Worm (Caenorhabditis elegans) whole organism, L1 larva: ENCODE data around the gene Y24D9A.7.
A peak's percentile ranks its signal among the peaks of the same experiment; 100 is the strongest.

Experiments
- C16A3.4 ChIP-seq: fragments of 150-350 bp; optimal IDR thresholded peaks from 2 replicates; lab custom pipeline; 2014; ENCODE audit warnings: missing biosample characterization, missing genetic modification characterization
- C34B4.2 ChIP-seq: sonication (generic microtip); optimal IDR thresholded peaks from 2 replicates; lab custom pipeline; 2017; ENCODE audit warnings: mild to moderate bottlenecking, missing genetic modification characterization, missing compliant biosample characterization
- Y116A8C.19 ChIP-seq: sonication (generic microtip); optimal IDR thresholded peaks from 2 replicates; lab custom pipeline; 2016; ENCODE audit warnings: missing compliant biosample characterization, missing genetic modification characterization, borderline replicate concordance
- ama-1 ChIP-seq: fragments of 150-350 bp; optimal IDR thresholded peaks from 2 replicates; lab custom pipeline; 2014
- ceh-90 ChIP-seq: sonication (generic microtip); optimal IDR thresholded peaks from 2 replicates; lab custom pipeline; 2016; ENCODE audit warnings: missing genetic modification characterization, missing compliant biosample characterization
- ces-1 ChIP-seq: fragments of 150-350 bp; optimal IDR thresholded peaks from 2 replicates; lab custom pipeline; 2014; ENCODE audit warnings: missing biosample characterization, missing genetic modification reagents, missing genetic modification characterization
- dsc-1 ChIP-seq: sonication (generic microtip); optimal IDR thresholded peaks from 2 replicates; lab custom pipeline; 2016; ENCODE audit warnings: mild to moderate bottlenecking, missing genetic modification characterization, missing compliant biosample characterization
- efl-1 ChIP-seq, 4 experiments: fragments of 150-350 bp; optimal IDR thresholded peaks in 3 of 4; peaks in 1 of 4; 1 replicate in 1 of 4; 2 replicates in 3 of 4; lab custom pipeline; 2014; ENCODE audit warnings: missing biosample characterization in 2 of 4, missing genetic modification characterization in 2 of 4, missing genetic modification reagents in 2 of 4
- egl-27 ChIP-seq, 2 experiments: fragments of 150-350 bp in 1 of 2; sonication (generic microtip); optimal IDR thresholded peaks; 3 replicates each; lab custom pipeline; 2017 to 2018; ENCODE audit warnings: missing biosample characterization in 2 of 2, missing genetic modification characterization in 2 of 2, missing genetic modification reagents in 2 of 2
- elt-2 ChIP-seq: sonication (generic microtip); optimal IDR thresholded peaks from 2 replicates; lab custom pipeline; 2016; ENCODE audit warnings: missing genetic modification characterization, mild to moderate bottlenecking, inconsistent platforms, missing compliant biosample characterization, missing genetic modification reagents
- fkh-10 ChIP-seq: sonication (generic microtip); optimal IDR thresholded peaks from 2 replicates; lab custom pipeline; 2017; ENCODE audit warnings: missing biosample characterization, missing genetic modification reagents, missing genetic modification characterization
- fkh-4 ChIP-seq: sonication (generic microtip); optimal IDR thresholded peaks from 2 replicates; lab custom pipeline; 2016; ENCODE audit warnings: missing compliant biosample characterization, missing genetic modification characterization, borderline replicate concordance
- hlh-4 ChIP-seq: sonication (generic microtip); optimal IDR thresholded peaks from 2 replicates; lab custom pipeline; 2016; ENCODE audit warnings: mild to moderate bottlenecking, missing genetic modification characterization, missing compliant biosample characterization
- jun-1 ChIP-seq: fragments of 150-350 bp; optimal IDR thresholded peaks from 2 replicates; lab custom pipeline; 2014; ENCODE audit warnings: missing biosample characterization, missing genetic modification reagents, missing genetic modification characterization
- lin-13 ChIP-seq: fragments of 150-350 bp; optimal IDR thresholded peaks from 2 replicates; lab custom pipeline; 2014; ENCODE audit warnings: missing biosample characterization, missing genetic modification reagents, missing genetic modification characterization
- lin-35 ChIP-seq, 2 experiments: fragments of 150-350 bp; optimal IDR thresholded peaks; 2 replicates each; lab custom pipeline; 2014; ENCODE audit warnings: missing biosample characterization in 2 of 2, missing genetic modification characterization in 2 of 2, missing genetic modification reagents in 2 of 2
- mab-9 ChIP-seq: fragments of 200-800 bp; sonication (Bioruptor generic); IDR thresholded peaks from 2 replicates; pipeline ENCODE4 v1.3.6; 2022; ENCODE audit warnings: missing genetic modification reagents, missing genetic modification characterization, missing compliant biosample characterization
- mep-1 ChIP-seq: fragments of 150-350 bp; optimal IDR thresholded peaks from 2 replicates; lab custom pipeline; 2014; ENCODE audit warnings: missing biosample characterization, missing genetic modification characterization
- nhr-12 ChIP-seq: sonication (generic microtip); optimal IDR thresholded peaks from 2 replicates; lab custom pipeline; 2017; ENCODE audit warnings: missing biosample characterization, missing genetic modification characterization
- nhr-20 ChIP-seq: sonication (generic microtip); optimal IDR thresholded peaks from 2 replicates; lab custom pipeline; 2016; ENCODE audit warnings: mild to moderate bottlenecking, missing genetic modification characterization, missing compliant biosample characterization
- nhr-237 ChIP-seq: fragments of 150-350 bp; optimal IDR thresholded peaks from 2 replicates; lab custom pipeline; 2014; ENCODE audit warnings: missing biosample characterization, missing genetic modification characterization
- nhr-28 ChIP-seq: fragments of 150-350 bp; optimal IDR thresholded peaks from 2 replicates; lab custom pipeline; 2014; ENCODE audit warnings: missing biosample characterization, missing genetic modification characterization
- nhr-71 ChIP-seq: sonication (generic microtip); optimal IDR thresholded peaks from 2 replicates; lab custom pipeline; 2016; ENCODE audit warnings: mild to moderate bottlenecking, missing genetic modification characterization, moderate library complexity, missing compliant biosample characterization
- nhr-76 ChIP-seq: sonication (generic microtip); optimal IDR thresholded peaks from 2 replicates; lab custom pipeline; 2017; ENCODE audit warnings: missing biosample characterization, missing genetic modification characterization
- nhr-77 ChIP-seq: fragments of 150-350 bp; optimal IDR thresholded peaks from 2 replicates; lab custom pipeline; 2014; ENCODE audit warnings: missing biosample characterization, missing genetic modification characterization
- nhr-84 ChIP-seq: sonication (generic microtip); optimal IDR thresholded peaks from 2 replicates; lab custom pipeline; 2017; ENCODE audit warnings: missing biosample characterization, missing genetic modification characterization
- nhr-85 ChIP-seq: sonication (generic microtip); peaks from one replicate; lab custom pipeline; 2016; ENCODE audit warnings: missing genetic modification characterization, inconsistent platforms, missing compliant biosample characterization
- pag-3 ChIP-seq: sonication (generic microtip); optimal IDR thresholded peaks from 2 replicates; lab custom pipeline; 2017; ENCODE audit warnings: missing genetic modification characterization, mild to moderate bottlenecking, missing compliant biosample characterization, antibody characterized with exemption, borderline replicate concordance; ENCODE audit not compliant: insufficient read depth
- pax-3 ChIP-seq: fragments of 200-800 bp; sonication (Bioruptor generic); optimal IDR thresholded peaks from 2 replicates; lab custom pipeline; 2018; ENCODE audit warnings: mild to moderate bottlenecking, missing genetic modification characterization, moderate library complexity, missing compliant biosample characterization
- snpc-4 ChIP-seq: fragments of 150-350 bp; optimal IDR thresholded peaks from 2 replicates; lab custom pipeline; 2014; ENCODE audit warnings: missing biosample characterization, missing genetic modification characterization
- sox-4 ChIP-seq: sonication (generic microtip); optimal IDR thresholded peaks from 2 replicates; lab custom pipeline; 2016; ENCODE audit warnings: missing genetic modification characterization, missing compliant biosample characterization
- sptf-1 ChIP-seq: fragments of 150-350 bp; optimal IDR thresholded peaks from 2 replicates; lab custom pipeline; 2014; ENCODE audit warnings: missing biosample characterization, missing genetic modification characterization
- sup-37 ChIP-seq: fragments of 200-800 bp; sonication (Bioruptor generic); optimal IDR thresholded peaks from 2 replicates; lab custom pipeline; 2018; ENCODE audit warnings: mild to moderate bottlenecking, missing genetic modification characterization, missing compliant biosample characterization
- tbx-2 ChIP-seq: sonication (generic microtip); optimal IDR thresholded peaks from 2 replicates; lab custom pipeline; 2016; ENCODE audit warnings: missing genetic modification characterization, missing compliant biosample characterization
- tlp-1 ChIP-seq: fragments of 150-350 bp; optimal IDR thresholded peaks from 2 replicates; lab custom pipeline; 2014; ENCODE audit warnings: missing biosample characterization, missing genetic modification characterization
- unc-130 ChIP-seq: fragments of 150-350 bp; optimal IDR thresholded peaks from 2 replicates; lab custom pipeline; 2017; ENCODE audit warnings: missing biosample characterization, missing genetic modification characterization, inconsistent platforms
- unc-86 ChIP-seq: sonication (generic microtip); optimal IDR thresholded peaks from 2 replicates; lab custom pipeline; 2016; ENCODE audit warnings: missing genetic modification characterization, missing compliant biosample characterization
- vab-15 ChIP-seq: sonication (generic microtip); optimal IDR thresholded peaks from 2 replicates; lab custom pipeline; 2017; ENCODE audit warnings: missing genotype, mild to moderate bottlenecking, missing genetic modification characterization, missing compliant biosample characterization
- zag-1 ChIP-seq: fragments of 150-350 bp; optimal IDR thresholded peaks from 2 replicates; lab custom pipeline; 2014; ENCODE audit warnings: missing biosample characterization, missing genetic modification characterization
- ztf-4 ChIP-seq: fragments of 150-350 bp; optimal IDR thresholded peaks from 2 replicates; lab custom pipeline; 2014; ENCODE audit warnings: missing biosample characterization, missing genetic modification characterization

Gene Y24D9A.7

ce11 chrIV:4413114-4413513 is 8.1 kb upstream of the Y24D9A.7 start:
- TF ChIP-seq mab-9 (GFP tag; lab: Robert Waterston, UW), result no peak
- TF ChIP-seq vab-15 (tag; lab: Kevin White, UChicago), result no peak
- no peak for TF ChIP-seq nhr-28 (tag; lab: Kevin White, UChicago)
- no peak for TF ChIP-seq efl-1 (optimal IDR thresholded peaks at IDR 0.05; lab: Kevin White, UChicago)
- TF ChIP-seq efl-1 (GFP tag; optimal IDR thresholded peaks at IDR 0.05 in 1 of 2; lab: Kevin White, UChicago), result peak in 1 of 2 experiments; percentile 58
- no peak for TF ChIP-seq nhr-77

ce11 chrIV:4411948-4412335 is 7.0 kb upstream of the Y24D9A.7 start:
- TF ChIP-seq efl-1 (optimal IDR thresholded peaks at IDR 0.05; lab: Kevin White, UChicago), result no peak
- peak in 1 of 2 experiments; percentile 60 for TF ChIP-seq efl-1 (GFP tag; optimal IDR thresholded peaks at IDR 0.05 in 1 of 2; lab: Kevin White, UChicago)
- TF ChIP-seq sup-37, result no peak
- no peak for TF ChIP-seq nhr-76

ce11 chrIV:4411311-4411947 is 6.5 kb upstream of the Y24D9A.7 start:
- no peak for TF ChIP-seq nhr-84 (tag; lab: Kevin White, UChicago)
- TF ChIP-seq C16A3.4 (tag; lab: Kevin White, UChicago), result no peak
- no peak for TF ChIP-seq ces-1 (GFP tag; lab: Kevin White, UChicago)
- TF ChIP-seq unc-130 (tag; lab: Kevin White, UChicago), result no peak
- no peak for TF ChIP-seq unc-86 (tag; lab: Kevin White, UChicago)
- TF ChIP-seq tbx-2 (tag; lab: Kevin White, UChicago), result no peak
- TF ChIP-seq jun-1, result no peak
- no peak for TF ChIP-seq ztf-4 (tag; lab: Kevin White, UChicago)

- TF ChIP-seq nhr-85 (tag; lab: Kevin White, UChicago), result peak; percentile 18
- no peak for TF ChIP-seq snpc-4
- TF ChIP-seq sox-4 (tag; lab: Kevin White, UChicago), result no peak
- no peak for TF ChIP-seq lin-35 (GFP tag; optimal IDR thresholded peaks at IDR 0.05; lab: Kevin White, UChicago)
- no peak for TF ChIP-seq dsc-1 (tag; lab: Kevin White, UChicago)
- TF ChIP-seq efl-1 (optimal IDR thresholded peaks at IDR 0.05; lab: Kevin White, UChicago), result no peak
- TF ChIP-seq efl-1 (GFP tag; optimal IDR thresholded peaks at IDR 0.05 in 1 of 2; lab: Kevin White, UChicago), result peak in 1 of 2 experiments; percentile 70
Measured at ce11 chrIV:4410526-4410925, 5.6 kb upstream of the Y24D9A.7 start.

ce11 chrIV:4408714-4409113 is 3.7 kb upstream of the Y24D9A.7 start:
- no peak for TF ChIP-seq nhr-84 (tag; lab: Kevin White, UChicago)
- TF ChIP-seq efl-1 (optimal IDR thresholded peaks at IDR 0.05; lab: Kevin White, UChicago), result no peak
- peak in 1 of 2 experiments; percentile 81 for TF ChIP-seq efl-1 (GFP tag; optimal IDR thresholded peaks at IDR 0.05 in 1 of 2; lab: Kevin White, UChicago)
- TF ChIP-seq mep-1 (tag; lab: Kevin White, UChicago), result no peak
- TF ChIP-seq tlp-1 (tag; lab: Kevin White, UChicago), result no peak
- no peak for TF ChIP-seq ama-1 (lab: Kevin White, UChicago)
- TF ChIP-seq lin-13 (GFP tag; lab: Kevin White, UChicago), result no peak

- peak; percentile 68 for TF ChIP-seq sup-37
- TF ChIP-seq Y116A8C.19, result no peak
- TF ChIP-seq nhr-237 (tag; lab: Kevin White, UChicago), result no peak
- TF ChIP-seq nhr-12 (tag; lab: Kevin White, UChicago), result no peak
- peak; percentile 53 for TF ChIP-seq nhr-20
- no peak for TF ChIP-seq pag-3 (tag; lab: Kevin White, UChicago)
- no peak for TF ChIP-seq ama-1 (lab: Kevin White, UChicago)
- no peak for TF ChIP-seq zag-1 (tag; lab: Kevin White, UChicago)
- TF ChIP-seq elt-2 (tag; lab: Kevin White, UChicago), result peak; percentile 77
- TF ChIP-seq hlh-4 (tag; lab: Kevin White, UChicago), result no peak
- no peak for TF ChIP-seq lin-13 (GFP tag; lab: Kevin White, UChicago)
- no peak for TF ChIP-seq pax-3 (tag; lab: Kevin White, UChicago)
- TF ChIP-seq fkh-10 (GFP tag; lab: Kevin White, UChicago), result no peak
- TF ChIP-seq unc-130 (tag; lab: Kevin White, UChicago), result no peak
- TF ChIP-seq tlp-1 (tag; lab: Kevin White, UChicago), result no peak
- peak; percentile 48 for TF ChIP-seq C34B4.2 (tag; lab: Kevin White, UChicago)
- TF ChIP-seq nhr-77, result peak; percentile 73
- peak; percentile 68 for TF ChIP-seq nhr-71
- no peak for TF ChIP-seq mep-1 (tag; lab: Kevin White, UChicago)
- TF ChIP-seq ceh-90 (tag; lab: Kevin White, UChicago), result no peak
- TF ChIP-seq C16A3.4 (tag; lab: Kevin White, UChicago), result peak; percentile 3
- TF ChIP-seq fkh-4, result no peak
- TF ChIP-seq nhr-76, result no peak
- no peak for TF ChIP-seq sptf-1 (tag; lab: Kevin White, UChicago)
- TF ChIP-seq egl-27 (tag; optimal IDR thresholded peaks at IDR 0.05; lab: Kevin White, UChicago), result no peak
- TF ChIP-seq ces-1 (GFP tag; lab: Kevin White, UChicago), result no peak
Measured at ce11 chrIV:4407055-4407461, 2.1 kb upstream of the Y24D9A.7 start.
